Worm (Caenorhabditis elegans): ENCODE data around the gene tmed-4.

DNA sequence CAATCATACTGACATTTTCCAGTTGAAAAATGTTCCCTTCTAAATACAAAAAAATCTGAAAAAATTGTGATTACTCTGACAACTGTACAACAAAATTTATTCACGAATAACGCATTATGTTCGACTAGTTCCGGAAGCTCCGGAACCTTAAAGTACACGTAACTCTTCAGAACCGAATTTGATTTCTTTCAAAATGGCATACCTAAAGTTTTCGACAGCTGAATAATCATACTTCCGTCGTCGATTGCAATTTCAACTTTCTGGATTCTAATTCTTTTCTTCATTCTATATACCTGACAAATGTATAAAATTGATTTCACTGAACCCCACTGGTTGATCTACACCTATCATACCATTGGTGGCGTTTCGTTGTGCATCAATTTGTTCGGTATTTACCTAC, 38.8 kb upstream of the tmed-4 start, which contains the start of gene sri-67:
- no peak for TF ChIP-seq lsl-1 (GFP tag; optimal IDR thresholded peaks at IDR 0.05)
- no peak for TF ChIP-seq F37B4.10 (GFP tag; IDR thresholded peaks at IDR 0.05)
- TF ChIP-seq rcor-1 (GFP tag; IDR thresholded peaks at IDR 0.05) = no peak
- no peak for TF ChIP-seq athp-1 (tag; optimal IDR thresholded peaks at IDR 0.05)
- TF ChIP-seq sea-2 (GFP tag; IDR thresholded peaks at IDR 0.05) = no peak
- TF ChIP-seq ceh-100 (GFP tag; IDR thresholded peaks at IDR 0.05) = no peak
- TF ChIP-seq rec-8 (tag; optimal IDR thresholded peaks at IDR 0.05) = no peak
- no peak for TF ChIP-seq F10E7.11 (tag; optimal IDR thresholded peaks at IDR 0.05)
- no peak for TF ChIP-seq ekl-4 (GFP tag; IDR thresholded peaks at IDR 0.05)
